Worm (Caenorhabditis elegans): ENCODE measurements around the gene C02B8.1.

- TF ChIP-seq ama-1 (optimal IDR thresholded peaks at IDR 0.05) (no peak), hmbx-1 (tag; optimal IDR thresholded peaks at IDR 0.05) (no peak)
Measured at ce11 chrX:8116157-8116556, 31.3 kb upstream of the C02B8.1 start, which contains the start of gene hlh-8.
